Worm (Caenorhabditis elegans) whole organism, L2 larva: Measurements from ENCODE around the gene lon-2.

Experiments used
- alr-1 ChIP-seq: fragments of 150-350 bp; optimal IDR thresholded peaks from 2 replicates; lab custom pipeline; 2014; ENCODE audit warnings: missing biosample characterization, missing genetic modification characterization
- aly-2 ChIP-seq: fragments of 150-350 bp; optimal IDR thresholded peaks from 2 replicates; lab custom pipeline; 2014; ENCODE audit warnings: missing biosample characterization, missing genetic modification characterization
- elt-1 ChIP-seq: fragments of 150-350 bp; optimal IDR thresholded peaks from 2 replicates; lab custom pipeline; 2014; ENCODE audit warnings: missing biosample characterization, missing genetic modification characterization
- fos-1 ChIP-seq: fragments of 150-350 bp; optimal IDR thresholded peaks from 2 replicates; lab custom pipeline; 2014; ENCODE audit warnings: missing biosample characterization, missing genetic modification characterization
- lin-11 ChIP-seq: fragments of 150-350 bp; sonication (generic microtip); optimal IDR thresholded peaks from 2 replicates; lab custom pipeline; 2014; ENCODE audit warnings: missing biosample characterization, missing genetic modification characterization, inconsistent platforms, mixed read lengths
- mab-5 ChIP-seq: fragments of 150-350 bp; optimal IDR thresholded peaks from 2 replicates; lab custom pipeline; 2014; ENCODE audit warnings: missing biosample characterization, missing genetic modification characterization
- mdl-1 ChIP-seq, 2 experiments: fragments of 150-350 bp in 1 of 2; sonication (generic microtip) in 1 of 2; optimal IDR thresholded peaks; 2 replicates each; lab custom pipeline; 2017; ENCODE audit warnings: missing biosample characterization in 2 of 2, missing genetic modification characterization in 2 of 2
- nhr-11 ChIP-seq: fragments of 150-350 bp; optimal IDR thresholded peaks from 2 replicates; lab custom pipeline; 2014; ENCODE audit warnings: missing biosample characterization, missing genetic modification characterization
- skn-1 ChIP-seq: sonication (generic microtip); optimal IDR thresholded peaks from 2 replicates; lab custom pipeline; 2017; ENCODE audit warnings: missing biosample characterization, missing genetic modification characterization
- snpc-4 ChIP-seq: fragments of 150-350 bp; optimal IDR thresholded peaks from 2 replicates; lab custom pipeline; 2014; ENCODE audit warnings: missing biosample characterization, missing genetic modification characterization
- unc-62 ChIP-seq: fragments of 150-350 bp; optimal IDR thresholded peaks from 2 replicates; lab custom pipeline; 2014; ENCODE audit warnings: missing biosample characterization, missing genetic modification reagents, missing genetic modification characterization
- ztf-1 ChIP-seq: fragments of 200-800 bp; sonication (Bioruptor generic); conservative IDR thresholded peaks from 2 replicates; pipeline ENCODE4 v1.3.6; 2022; ENCODE audit warnings: missing genetic modification characterization, missing compliant biosample characterization
- ztf-11 ChIP-seq: sonication (generic microtip); optimal IDR thresholded peaks from 2 replicates; lab custom pipeline; 2017; ENCODE audit warnings: missing biosample characterization, missing genetic modification characterization
- ztf-4 ChIP-seq: fragments of 150-350 bp; optimal IDR thresholded peaks from 2 replicates; lab custom pipeline; 2014; ENCODE audit warnings: missing biosample characterization, missing genetic modification characterization

DNA sequence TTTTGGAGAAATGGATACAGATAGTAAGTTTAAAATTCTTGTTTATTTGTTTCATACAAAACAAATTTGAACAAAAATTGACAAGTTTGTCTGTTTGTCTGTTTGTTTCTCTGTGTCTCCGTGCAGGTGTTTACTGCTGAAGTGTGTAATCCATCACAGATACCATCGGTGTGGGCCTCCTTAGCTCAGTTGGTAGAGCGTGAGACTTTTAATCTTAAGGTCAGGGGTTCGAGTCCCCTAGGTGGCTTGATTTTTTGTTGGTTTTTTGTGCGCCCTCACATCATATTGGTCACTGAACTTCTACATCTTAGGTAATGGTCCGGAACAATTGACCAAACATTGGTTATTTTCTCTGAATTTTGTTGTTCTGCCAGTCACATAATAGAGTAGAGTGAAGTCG is 40.1 kb upstream of the lon-2 start:
- no peak for TF ChIP-seq elt-1 (tag; lab: Kevin White, UChicago)
- no peak for TF ChIP-seq mab-5 (tag; lab: Kevin White, UChicago)
- TF ChIP-seq aly-2: no peak
- no peak for TF ChIP-seq ztf-11 (tag; lab: Kevin White, UChicago)
- TF ChIP-seq ztf-4: no peak
- TF ChIP-seq unc-62: no peak
- TF ChIP-seq ztf-1 (GFP tag; lab: Robert Waterston, UW): no peak
- TF ChIP-seq fos-1: peak; percentile 50
- TF ChIP-seq snpc-4 (tag; lab: Kevin White, UChicago): no peak
- no peak for TF ChIP-seq alr-1 (tag; lab: Kevin White, UChicago)
- no peak for TF ChIP-seq nhr-11 (tag; lab: Kevin White, UChicago)
- TF ChIP-seq lin-11 (tag; lab: Kevin White, UChicago): no peak
- TF ChIP-seq mdl-1 (tag; optimal IDR thresholded peaks at IDR 0.05; lab: Kevin White, UChicago): no peak
- TF ChIP-seq skn-1 (tag; lab: Kevin White, UChicago): no peak
